Worm (Caenorhabditis elegans) whole organism, L1 larva: ENCODE data around the gene cyn-9.

ENCODE experiments used
- ceh-82 ChIP-seq, 3 experiments: fragments of 150-350 bp in 1 of 3; sonication (generic microtip) in 2 of 3; optimal IDR thresholded peaks; 2 replicates each; lab custom pipeline; 2014 to 2017; ENCODE audit warnings: missing biosample characterization in 3 of 3, missing genetic modification characterization in 3 of 3
- lir-3 ChIP-seq: sonication (generic microtip); optimal IDR thresholded peaks from 2 replicates; lab custom pipeline; 2016; ENCODE audit warnings: mild to moderate bottlenecking, missing genetic modification characterization, moderate library complexity, missing compliant biosample characterization; ENCODE audit not compliant: poor library complexity
- nhr-11 ChIP-seq: fragments of 150-350 bp; optimal IDR thresholded peaks from 2 replicates; lab custom pipeline; 2014; ENCODE audit warnings: missing biosample characterization, missing genetic modification characterization
- nhr-237 ChIP-seq: fragments of 150-350 bp; optimal IDR thresholded peaks from 2 replicates; lab custom pipeline; 2014; ENCODE audit warnings: missing biosample characterization, missing genetic modification characterization
- nhr-71 ChIP-seq: sonication (generic microtip); optimal IDR thresholded peaks from 2 replicates; lab custom pipeline; 2016; ENCODE audit warnings: mild to moderate bottlenecking, missing genetic modification characterization, moderate library complexity, missing compliant biosample characterization
- nhr-84 ChIP-seq: sonication (generic microtip); optimal IDR thresholded peaks from 2 replicates; lab custom pipeline; 2017; ENCODE audit warnings: missing biosample characterization, missing genetic modification characterization
- pqm-1 ChIP-seq: sonication (generic microtip); optimal IDR thresholded peaks from 3 replicates; lab custom pipeline; 2017; ENCODE audit warnings: missing biosample characterization, missing genetic modification characterization
- tbx-2 ChIP-seq: sonication (generic microtip); optimal IDR thresholded peaks from 2 replicates; lab custom pipeline; 2016; ENCODE audit warnings: missing genetic modification characterization, missing compliant biosample characterization
- unc-62 ChIP-seq: fragments of 150-350 bp; optimal IDR thresholded peaks from 2 replicates; lab custom pipeline; 2014; ENCODE audit warnings: missing biosample characterization, missing genetic modification reagents, missing genetic modification characterization

ce11 chrIII:3650266-3650665 is 49.2 kb downstream of the cyn-9 start:
- TF ChIP-seq pqm-1 (tag; lab: Kevin White, UChicago) = no peak
- TF ChIP-seq tbx-2 = no peak
- TF ChIP-seq ceh-82 (tag; optimal IDR thresholded peaks at IDR 0.05; lab: Kevin White, UChicago) = no peak
- TF ChIP-seq nhr-237 (tag; lab: Kevin White, UChicago) = no peak
- no peak for TF ChIP-seq nhr-84
- no peak for TF ChIP-seq unc-62
- TF ChIP-seq nhr-11 (tag; lab: Kevin White, UChicago) = no peak
- no peak for TF ChIP-seq lir-3 (tag; lab: Kevin White, UChicago)
- no peak for TF ChIP-seq nhr-71
